Worm (Caenorhabditis elegans) whole organism, early embryonic: Measurements from ENCODE around the gene fbxa-181.

Source experiments
- B0310.2 ChIP-seq: sonication (generic microtip); optimal IDR thresholded peaks from 2 replicates; lab custom pipeline; 2016; ENCODE audit warnings: mild to moderate bottlenecking, missing genetic modification characterization, missing compliant biosample characterization
- F13C5.2 ChIP-seq: sonication (generic microtip); optimal IDR thresholded peaks from 2 replicates; lab custom pipeline; 2017; ENCODE audit warnings: mild to moderate bottlenecking, missing genetic modification characterization, inconsistent platforms, missing compliant biosample characterization
- aly-1 ChIP-seq: sonication (generic microtip); optimal IDR thresholded peaks from 2 replicates; lab custom pipeline; 2016; ENCODE audit warnings: missing genetic modification characterization, missing compliant biosample characterization
- ama-1 ChIP-seq: fragments of 150-350 bp; optimal IDR thresholded peaks from 2 replicates; lab custom pipeline; 2014
- ceh-13 ChIP-seq: fragments of 200-800 bp; sonication (Bioruptor generic); optimal IDR thresholded peaks from 2 replicates; lab custom pipeline; 2018; ENCODE audit warnings: mild to moderate bottlenecking, missing genetic modification characterization, missing compliant biosample characterization
- ceh-36 ChIP-seq: sonication (generic microtip); optimal IDR thresholded peaks from 2 replicates; lab custom pipeline; 2016; ENCODE audit warnings: missing genetic modification characterization, inconsistent platforms, missing compliant biosample characterization
- ets-7 ChIP-seq: sonication (generic microtip); optimal IDR thresholded peaks from 2 replicates; lab custom pipeline; 2016; ENCODE audit warnings: missing genotype, missing genetic modification characterization, missing compliant biosample characterization
- flt-1 ChIP-seq: fragments of 200-800 bp; sonication (Bioruptor generic); IDR thresholded peaks from 2 replicates; pipeline ENCODE4 v1.3.6; 2022; ENCODE audit warnings: missing genetic modification characterization, missing compliant biosample characterization
- hmbx-1 ChIP-seq: sonication (generic microtip); optimal IDR thresholded peaks from 2 replicates; lab custom pipeline; 2016; ENCODE audit warnings: mild to moderate bottlenecking, missing genetic modification characterization, missing compliant biosample characterization
- hmg-4 ChIP-seq: fragments of 200-800 bp; sonication (Bioruptor generic); optimal IDR thresholded peaks from 2 replicates; lab custom pipeline; 2018; ENCODE audit warnings: mild to moderate bottlenecking, missing genetic modification characterization, missing compliant biosample characterization
- hnd-1 ChIP-seq: sonication (generic microtip); optimal IDR thresholded peaks from 2 replicates; lab custom pipeline; 2016; ENCODE audit warnings: missing genetic modification characterization, missing compliant biosample characterization
- pes-1 ChIP-seq: fragments of 200-800 bp; sonication (Bioruptor generic); IDR thresholded peaks from 2 replicates; pipeline ENCODE4 v1.3.6; 2022; ENCODE audit warnings: missing genetic modification reagents, missing genetic modification characterization, missing compliant biosample characterization
- scrt-1 ChIP-seq: fragments of 200-800 bp; sonication (Bioruptor generic); IDR thresholded peaks from 2 replicates; pipeline ENCODE4 v1.3.6; 2022; ENCODE audit warnings: missing genetic modification characterization, missing compliant biosample characterization
- sea-1 ChIP-seq: fragments of 200-800 bp; sonication (Bioruptor generic); conservative IDR thresholded peaks from 2 replicates; pipeline ENCODE4 v1.3.6; 2022; ENCODE audit warnings: missing genetic modification characterization, missing compliant biosample characterization
- tbx-11 ChIP-seq: fragments of 200-800 bp; sonication (Bioruptor generic); IDR thresholded peaks from 2 replicates; pipeline ENCODE4 v1.3.6; 2022; ENCODE audit warnings: missing genetic modification characterization, missing compliant biosample characterization
- tbx-37 ChIP-seq: fragments of 200-800 bp; sonication (Bioruptor generic); conservative IDR thresholded peaks from 2 replicates; pipeline ENCODE4 v1.3.6; 2022; ENCODE audit warnings: missing genetic modification reagents, missing genetic modification characterization, missing compliant biosample characterization
- tra-4 ChIP-seq: sonication (generic microtip); optimal IDR thresholded peaks from 2 replicates; lab custom pipeline; 2017; ENCODE audit warnings: missing genetic modification characterization, missing compliant biosample characterization

Gene fbxa-181

ce11 chrV:13725574-13725973 lies at the start of gene fbxa-181:
Gene fbxa-181, plus strand, starts transcription at chrV:13725874.
- no peak for TF ChIP-seq ceh-36 (tag; lab: Kevin White, UChicago)
- TF ChIP-seq hnd-1 (tag; lab: Kevin White, UChicago): no peak
- TF ChIP-seq pes-1: no peak
- TF ChIP-seq ceh-13 (GFP tag; lab: Kevin White, UChicago): no peak
- TF ChIP-seq tra-4 (tag; lab: Kevin White, UChicago): no peak
- no peak for TF ChIP-seq tbx-37 (GFP tag; lab: Robert Waterston, UW)
- TF ChIP-seq B0310.2: no peak
- TF ChIP-seq ets-7: no peak
- TF ChIP-seq tbx-11 (GFP tag; lab: Robert Waterston, UW): no peak
- TF ChIP-seq aly-1 (tag; lab: Kevin White, UChicago): no peak
- no peak for TF ChIP-seq scrt-1
- TF ChIP-seq flt-1: no peak
- TF ChIP-seq ama-1 (lab: Kevin White, UChicago): no peak
- TF ChIP-seq F13C5.2: no peak
- TF ChIP-seq hmbx-1 (tag; lab: Kevin White, UChicago): no peak
- no peak for TF ChIP-seq hmg-4
- TF ChIP-seq sea-1 (GFP tag; lab: Robert Waterston, UW): no peak

ce11 chrV:13678542-13678941 lies 47.1 kb upstream of the fbxa-181 start, which contains the start of the genes tag-65 and ccz-1:
Gene tag-65, minus strand, starts transcription at chrV:13678587.
Gene ccz-1, plus strand, starts transcription at chrV:13678875.
- peak; percentile 45 for TF ChIP-seq F13C5.2
- TF ChIP-seq B0310.2: no peak
- TF ChIP-seq pes-1: no peak

ce11 chrV:13679859-13680258 lies 45.8 kb upstream of the fbxa-181 start:
- TF ChIP-seq flt-1 (no peak), tbx-37 (GFP tag; lab: Robert Waterston, UW) (no peak), pes-1 (no peak), hmg-4 (no peak), ama-1 (lab: Kevin White, UChicago) (no peak)

ce11 chrV:13681445-13681844 lies 44.2 kb upstream of the fbxa-181 start:
- no peak for TF ChIP-seq tra-4 (tag; lab: Kevin White, UChicago)
- 0 out of 2 replicates have a peak, but pooled peaks have one; percentile 24 for TF ChIP-seq pes-1
- TF ChIP-seq hnd-1 (tag; lab: Kevin White, UChicago): no peak
- TF ChIP-seq F13C5.2: no peak
- TF ChIP-seq ceh-13 (GFP tag; lab: Kevin White, UChicago): no peak

ce11 chrV:13686513-13686912 lies 39.2 kb upstream of the fbxa-181 start:
- no peak for TF ChIP-seq B0310.2
- no peak for TF ChIP-seq scrt-1
- no peak for TF ChIP-seq pes-1
- no peak for TF ChIP-seq tbx-11 (GFP tag; lab: Robert Waterston, UW)
- TF ChIP-seq F13C5.2: no peak
- no peak for TF ChIP-seq hmg-4
- TF ChIP-seq tra-4 (tag; lab: Kevin White, UChicago): no peak
- TF ChIP-seq aly-1 (tag; lab: Kevin White, UChicago): no peak
- no peak for TF ChIP-seq ceh-13 (GFP tag; lab: Kevin White, UChicago)
- TF ChIP-seq ceh-36 (tag; lab: Kevin White, UChicago): no peak
- no peak for TF ChIP-seq ama-1 (lab: Kevin White, UChicago)
- TF ChIP-seq ets-7: no peak
- no peak for TF ChIP-seq hmbx-1 (tag; lab: Kevin White, UChicago)
- TF ChIP-seq hnd-1 (tag; lab: Kevin White, UChicago): no peak
- TF ChIP-seq tbx-37 (GFP tag; lab: Robert Waterston, UW): no peak
- TF ChIP-seq sea-1 (GFP tag; lab: Robert Waterston, UW): no peak

- no peak for TF ChIP-seq hmg-4
- no peak for TF ChIP-seq tbx-11 (GFP tag; lab: Robert Waterston, UW)
- TF ChIP-seq ceh-36 (tag; lab: Kevin White, UChicago): no peak
- no peak for TF ChIP-seq tbx-37 (GFP tag; lab: Robert Waterston, UW)
- TF ChIP-seq tra-4 (tag; lab: Kevin White, UChicago): no peak
Observed at ce11 chrV:13687504-13687903, 38.2 kb upstream of the fbxa-181 start.

ce11 chrV:13689592-13689991 lies 36.1 kb upstream of the fbxa-181 start, which contains the start of gene T01D3.1:
Gene T01D3.1, plus strand, starts transcription at chrV:13689892.
- TF ChIP-seq pes-1: no peak
- TF ChIP-seq aly-1 (tag; lab: Kevin White, UChicago): no peak
- TF ChIP-seq scrt-1: no peak
- no peak for TF ChIP-seq flt-1

- no peak for TF ChIP-seq tbx-37 (GFP tag; lab: Robert Waterston, UW)
Observed at ce11 chrV:13690276-13690675, 35.4 kb upstream of the fbxa-181 start.

- TF ChIP-seq ceh-13 (GFP tag; lab: Kevin White, UChicago): no peak
- no peak for TF ChIP-seq tbx-37 (GFP tag; lab: Robert Waterston, UW)
- TF ChIP-seq flt-1: no peak
- no peak for TF ChIP-seq ceh-36 (tag; lab: Kevin White, UChicago)
- no peak for TF ChIP-seq pes-1
- TF ChIP-seq hmbx-1 (tag; lab: Kevin White, UChicago): no peak
- TF ChIP-seq B0310.2: no peak
- TF ChIP-seq aly-1 (tag; lab: Kevin White, UChicago): no peak
- TF ChIP-seq hmg-4: no peak
Observed at ce11 chrV:13694103-13694502, 31.6 kb upstream of the fbxa-181 start.
